Fruit fly (Drosophila melanogaster) whole organism, embryonic: ENCODE results near the gene mei-P26.

Source experiments
- Aef1 ChIP-seq: fragments of 200-800 bp; sonication (Bioruptor generic); IDR thresholded peaks from 3 replicates; pipeline ENCODE4 v1.3.6; 2022; ENCODE audit warnings: missing biosample characterization, missing genetic modification characterization
- Atf-2 ChIP-seq: fragments of 200-800 bp; sonication (Bioruptor generic); optimal IDR thresholded peaks from 2 replicates; lab custom pipeline; 2016; ENCODE audit warnings: missing biosample characterization, missing genetic modification characterization
- BtbVII ChIP-seq: fragments of 200-800 bp; sonication (Bioruptor generic); optimal IDR thresholded peaks from 3 replicates; lab custom pipeline; 2017; ENCODE audit warnings: missing biosample characterization, mild to moderate bottlenecking, missing genetic modification characterization
- CG10267 ChIP-seq: fragments of 200-800 bp; sonication (Bioruptor generic); optimal IDR thresholded peaks from 2 replicates; lab custom pipeline; 2018; ENCODE audit warnings: missing biosample characterization, mild to moderate bottlenecking, missing genetic modification characterization, moderate library complexity
- CG10543 ChIP-seq: fragments of 200-800 bp; sonication (Bioruptor generic); optimal IDR thresholded peaks from 3 replicates; lab custom pipeline; 2017; ENCODE audit warnings: missing biosample characterization, mild to moderate bottlenecking, missing genetic modification characterization, moderate library complexity
- CG10654 ChIP-seq: fragments of 200-800 bp; sonication (Bioruptor generic); optimal IDR thresholded peaks from 2 replicates; lab custom pipeline; 2016; ENCODE audit warnings: missing biosample characterization, missing genetic modification characterization
- CG10959 ChIP-seq: fragments of 200-800 bp; sonication (Bioruptor generic); IDR thresholded peaks from 2 replicates; pipeline ENCODE4 v1.3.6; 2022; ENCODE audit warnings: missing biosample characterization, missing genetic modification characterization
- CG11504 ChIP-seq: fragments of 200-800 bp; sonication (Bioruptor generic); optimal IDR thresholded peaks from 3 replicates; lab custom pipeline; 2019; ENCODE audit warnings: missing biosample characterization, mild to moderate bottlenecking, missing genetic modification characterization, moderate library complexity
- CG13894 ChIP-seq: fragments of 200-800 bp; sonication (Bioruptor generic); optimal IDR thresholded peaks from 3 replicates; lab custom pipeline; 2018; ENCODE audit warnings: missing biosample characterization, mild to moderate bottlenecking, missing genetic modification characterization, moderate library complexity
- CG14667 ChIP-seq: fragments of 200-800 bp; sonication (Bioruptor generic); IDR thresholded peaks from 2 replicates; pipeline ENCODE4 v1.3.6; 2022; ENCODE audit warnings: missing biosample characterization, missing genetic modification characterization
- CG15514 ChIP-seq: fragments of 200-800 bp; sonication (Bioruptor generic); optimal IDR thresholded peaks from 3 replicates; lab custom pipeline; 2017; ENCODE audit warnings: missing biosample characterization, missing genetic modification characterization, mild to moderate bottlenecking, moderate library complexity, missing genetic modification reagents
- CG18476 ChIP-seq: fragments of 200-800 bp; sonication (Bioruptor generic); optimal IDR thresholded peaks from 2 replicates; lab custom pipeline; 2016; ENCODE audit warnings: missing biosample characterization, mild to moderate bottlenecking, missing genetic modification characterization
- CG2116 ChIP-seq: fragments of 200-800 bp; sonication (Bioruptor generic); optimal IDR thresholded peaks from 3 replicates; lab custom pipeline; 2018; ENCODE audit warnings: missing biosample characterization, mild to moderate bottlenecking, missing genetic modification characterization
- CG2712 ChIP-seq: fragments of 200-800 bp; optimal IDR thresholded peaks from 3 replicates; lab custom pipeline; 2019; ENCODE audit warnings: missing biosample characterization, mild to moderate bottlenecking, missing genetic modification characterization, moderate library complexity
- CG31365 ChIP-seq: fragments of 200-800 bp; sonication (Bioruptor generic); optimal IDR thresholded peaks from 2 replicates; lab custom pipeline; 2018; ENCODE audit warnings: missing biosample characterization, mild to moderate bottlenecking, missing genetic modification characterization
- CG34224 ChIP-seq: fragments of 200-800 bp; sonication (Bioruptor generic); IDR thresholded peaks from 3 replicates; pipeline ENCODE4 v1.3.6; 2022; ENCODE audit warnings: missing biosample characterization, missing genetic modification characterization; ENCODE audit not compliant: partially characterized antibody
- CG6272 ChIP-seq: fragments of 200-800 bp; sonication (Bioruptor generic); IDR thresholded peaks from 2 replicates; pipeline ENCODE4 v1.3.6; 2022; ENCODE audit warnings: missing biosample characterization, missing genetic modification characterization
- CG6654 ChIP-seq: fragments of 200-800 bp; sonication (Bioruptor generic); optimal IDR thresholded peaks from 2 replicates; lab custom pipeline; 2017; ENCODE audit warnings: missing biosample characterization, mild to moderate bottlenecking, missing genetic modification characterization
- CG7745 ChIP-seq: fragments of 200-800 bp; sonication (Bioruptor generic); optimal IDR thresholded peaks from 2 replicates; lab custom pipeline; 2018; ENCODE audit warnings: missing biosample characterization, mild to moderate bottlenecking, missing genetic modification characterization, moderate library complexity
- CG8281 ChIP-seq: fragments of 200-800 bp; sonication (Bioruptor generic); optimal IDR thresholded peaks from 2 replicates; lab custom pipeline; 2018; ENCODE audit warnings: missing biosample characterization, mild to moderate bottlenecking, missing genetic modification characterization, moderate library complexity
- CoRest ChIP-seq: fragments of 200-800 bp; sonication (Bioruptor generic); optimal IDR thresholded peaks from 3 replicates; lab custom pipeline; 2018; ENCODE audit warnings: missing biosample characterization, mild to moderate bottlenecking, missing genetic modification characterization, moderate library complexity
- E2f1 ChIP-seq: fragments of 200-800 bp; sonication (Bioruptor generic); IDR thresholded peaks from 2 replicates; pipeline ENCODE4 v1.3.6; 2022; ENCODE audit warnings: missing biosample characterization, missing genetic modification characterization
- Ets65A ChIP-seq: fragments of 200-800 bp; sonication (Bioruptor generic); peaks from one replicate; lab custom pipeline; 2016; ENCODE audit warnings: missing biosample characterization, missing genetic modification characterization
- H2.0 ChIP-seq: fragments of 200-800 bp; sonication (Bioruptor generic); IDR thresholded peaks from 2 replicates; pipeline ENCODE4 v1.3.6; 2022; ENCODE audit warnings: missing biosample characterization, missing genetic modification characterization
- HHEX ChIP-seq: fragments of 200-800 bp; sonication (Bioruptor generic); optimal IDR thresholded peaks from 3 replicates; lab custom pipeline; 2017; ENCODE audit warnings: missing biosample characterization, mild to moderate bottlenecking, missing genetic modification characterization, missing genetic modification reagents
- HLHmδ ChIP-seq: fragments of 200-800 bp; sonication (Bioruptor generic); optimal IDR thresholded peaks from 2 replicates; lab custom pipeline; 2018; ENCODE audit warnings: missing biosample characterization, mild to moderate bottlenecking, missing genetic modification characterization, moderate library complexity
- Hr3 ChIP-seq: fragments of 200-800 bp; sonication (Bioruptor generic); optimal IDR thresholded peaks from 3 replicates; lab custom pipeline; 2016; ENCODE audit warnings: missing biosample characterization, missing genetic modification characterization
- Lim3 ChIP-seq: fragments of 200-800 bp; sonication (Bioruptor generic); IDR thresholded peaks from 2 replicates; pipeline ENCODE4 v1.3.6; 2022; ENCODE audit warnings: missing biosample characterization, missing genetic modification characterization
- Myb ChIP-seq: fragments of 200-800 bp; sonication (Bioruptor generic); optimal IDR thresholded peaks from 2 replicates; lab custom pipeline; 2016; ENCODE audit warnings: missing biosample characterization, missing genetic modification characterization
- Nf-YC ChIP-seq: fragments of 200-800 bp; optimal IDR thresholded peaks from 3 replicates; lab custom pipeline; 2019; ENCODE audit warnings: missing biosample characterization, mild to moderate bottlenecking, missing genetic modification characterization, moderate library complexity
- Oli ChIP-seq: fragments of 200-800 bp; sonication (Bioruptor generic); optimal IDR thresholded peaks from 2 replicates; lab custom pipeline; 2018; ENCODE audit warnings: missing biosample characterization, mild to moderate bottlenecking, missing genetic modification characterization, moderate library complexity
- Sry-β ChIP-seq: fragments of 200-800 bp; sonication (Bioruptor generic); optimal IDR thresholded peaks from 2 replicates; lab custom pipeline; 2018; ENCODE audit warnings: missing biosample characterization, mild to moderate bottlenecking, missing genetic modification characterization, moderate library complexity
- abd-A ChIP-seq: fragments of 200-800 bp; sonication (Bioruptor generic); optimal IDR thresholded peaks from 3 replicates; lab custom pipeline; 2019; ENCODE audit warnings: missing biosample characterization, mild to moderate bottlenecking, missing genetic modification characterization, moderate library complexity
- dysf ChIP-seq: fragments of 200-800 bp; sonication (Bioruptor generic); IDR thresholded peaks from 3 replicates; pipeline ENCODE4 v1.3.6; 2022; ENCODE audit warnings: missing biosample characterization, missing genetic modification characterization
- esg ChIP-seq: fragments of 200-800 bp; sonication (Bioruptor generic); conservative IDR thresholded peaks from 2 replicates; pipeline ENCODE4 v1.3.6; 2022; ENCODE audit warnings: missing biosample characterization, missing genetic modification characterization
- exex ChIP-seq: fragments of 200-800 bp; sonication (Bioruptor generic); optimal IDR thresholded peaks from 4 replicates; lab custom pipeline; 2018; ENCODE audit warnings: missing biosample characterization, mild to moderate bottlenecking, missing genetic modification characterization, moderate library complexity
- hb ChIP-seq: fragments of 200-800 bp; sonication (Bioruptor generic); IDR thresholded peaks from 3 replicates; pipeline ENCODE4 v1.3.6; 2022; ENCODE audit warnings: missing biosample characterization, missing genetic modification characterization; ENCODE audit not compliant: partially characterized antibody
- jigr1 ChIP-seq: fragments of 200-800 bp; sonication (Bioruptor generic); IDR thresholded peaks from 3 replicates; pipeline ENCODE4 v1.3.6; 2022; ENCODE audit warnings: missing biosample characterization, missing genetic modification characterization
- kah ChIP-seq: fragments of 200-800 bp; sonication (Bioruptor generic); optimal IDR thresholded peaks from 2 replicates; lab custom pipeline; 2018; ENCODE audit warnings: missing biosample characterization, mild to moderate bottlenecking, missing genetic modification characterization
- knrl ChIP-seq: fragments of 200-800 bp; sonication (Bioruptor generic); IDR thresholded peaks from 3 replicates; pipeline ENCODE4 v1.3.6; 2022; ENCODE audit warnings: missing biosample characterization, missing genetic modification characterization; ENCODE audit not compliant: partially characterized antibody
- lbe ChIP-seq: fragments of 200-800 bp; sonication (Bioruptor generic); optimal IDR thresholded peaks from 2 replicates; lab custom pipeline; 2016; ENCODE audit warnings: missing biosample characterization, mild to moderate bottlenecking, missing genetic modification characterization
- maf-S ChIP-seq: fragments of 200-800 bp; sonication (Bioruptor generic); optimal IDR thresholded peaks from 2 replicates; lab custom pipeline; 2016; ENCODE audit warnings: missing biosample characterization, missing genetic modification characterization
- pan ChIP-seq, 4 experiments: fragments of >200 bp in 3 of 4; fragments of 200-800 bp in 1 of 4; sonication (Bioruptor generic) in 1 of 4; optimal IDR thresholded peaks in 3 of 4; IDR thresholded peaks in 1 of 4; 2 replicates each; pipeline versions ENCODE4 v1.3.6 to Lab custom; 2017 to 2022; ENCODE audit warnings: missing biosample characterization in 2 of 4, missing genetic modification characterization in 2 of 4, mixed read lengths in 1 of 4
- prd ChIP-seq, 3 experiments: fragments of >200 bp in 2 of 3; fragments of 200-800 bp in 1 of 3; sonication (Bioruptor generic) in 1 of 3; optimal IDR thresholded peaks in 2 of 3; IDR thresholded peaks in 1 of 3; 2 replicates in 2 of 3; 3 replicates in 1 of 3; pipeline versions ENCODE4 v1.3.6 to Lab custom; 2017 to 2022; ENCODE audit warnings: missing biosample characterization in 1 of 3, missing genetic modification characterization in 1 of 3
- psq ChIP-seq: fragments of 200-800 bp; sonication (Bioruptor generic); optimal IDR thresholded peaks from 2 replicates; lab custom pipeline; 2017; ENCODE audit warnings: missing biosample characterization, missing genetic modification characterization
- ranshi ChIP-seq: fragments of 200-800 bp; sonication (Bioruptor generic); IDR thresholded peaks from 2 replicates; pipeline ENCODE4 v1.3.6; 2022; ENCODE audit warnings: missing biosample characterization, missing genetic modification characterization
- schlank ChIP-seq: fragments of 200-800 bp; sonication (Bioruptor generic); optimal IDR thresholded peaks from 2 replicates; lab custom pipeline; 2018; ENCODE audit warnings: missing biosample characterization, mild to moderate bottlenecking, missing genetic modification characterization
- stc ChIP-seq: fragments of 200-800 bp; sonication (Bioruptor generic); IDR thresholded peaks from 2 replicates; pipeline ENCODE4 v1.3.6; 2022; ENCODE audit warnings: missing biosample characterization, missing genetic modification characterization
- tap ChIP-seq: fragments of 200-800 bp; optimal IDR thresholded peaks from 3 replicates; lab custom pipeline; 2019; ENCODE audit warnings: missing biosample characterization, mild to moderate bottlenecking, missing genetic modification characterization, moderate library complexity
- yki ChIP-seq: fragments of >200 bp; optimal IDR thresholded peaks from 3 replicates; lab custom pipeline; 2018
- zf30C ChIP-seq: fragments of 200-800 bp; sonication (Bioruptor generic); optimal IDR thresholded peaks from 3 replicates; lab custom pipeline; 2018; ENCODE audit warnings: missing biosample characterization, mild to moderate bottlenecking, missing genetic modification characterization

Gene mei-P26

DNA sequence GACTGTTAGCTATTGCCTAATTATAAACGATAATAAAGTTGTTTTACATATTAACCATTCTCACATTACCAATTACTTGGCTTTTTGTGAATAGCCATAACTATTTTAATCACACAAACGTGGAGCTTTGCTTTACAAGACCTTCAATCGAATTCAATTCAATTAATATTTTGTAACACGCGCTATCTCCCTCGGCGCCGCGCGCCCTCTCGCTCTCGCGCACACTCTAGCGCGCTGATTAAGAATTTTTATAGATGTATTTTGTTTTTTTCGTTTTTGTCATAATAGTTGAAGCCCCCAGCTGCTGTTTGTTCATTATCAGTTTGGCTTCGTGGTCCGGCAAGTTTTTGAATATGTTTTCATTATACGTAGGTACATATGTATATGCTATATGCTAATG lies 38.0 kb downstream of the mei-P26 start (continued):
- TF ChIP-seq CG31365 (tag; lab: Kevin White, UChicago) (no peak), CoRest (tag; lab: Kevin White, UChicago) (no peak), ranshi (GFP tag; lab: Robert Waterston, UW) (no peak), HHEX (GFP tag; lab: Kevin White, UChicago) (no peak), kah (GFP tag; lab: Kevin White, UChicago) (no peak), CG2712 (tag; lab: Kevin White, UChicago) (no peak), zf30C (GFP tag; lab: Kevin White, UChicago) (no peak), dysf (GFP tag; lab: Robert Waterston, UW) (no peak), CG18476 (GFP tag; lab: Kevin White, UChicago) (no peak), stc (GFP tag; lab: Robert Waterston, UW) (no peak), Myb (GFP tag; lab: Kevin White, UChicago) (no peak), E2f1 (no peak), maf-S (GFP tag; lab: Kevin White, UChicago) (no peak), Sry-β (no peak), HLHmδ (GFP tag; lab: Kevin White, UChicago) (no peak), CG10267 (tag; lab: Kevin White, UChicago) (no peak), CG8281 (no peak), Lim3 (peak; percentile 55; the same call in 1 of the 2 replicates), CG15514 (GFP tag; lab: Kevin White, UChicago) (peak; percentile 19), psq (GFP tag; lab: Kevin White, UChicago) (no peak), CG10959 (no peak), Oli (no peak), Ets65A (no peak), CG10654 (GFP tag; lab: Kevin White, UChicago) (no peak), hb (GFP tag; lab: Robert Waterston, UW) (no peak), esg (GFP tag; lab: Robert Waterston, UW) (no peak), exex (tag; lab: Kevin White, UChicago) (peak; percentile 85), yki (lab: Kevin White, UChicago) (no peak), CG14667 (GFP tag; lab: Robert Waterston, UW) (no peak), CG2116 (GFP tag; lab: Kevin White, UChicago) (no peak), CG7745 (tag; lab: Kevin White, UChicago) (no peak), CG6654 (no peak), prd (optimal IDR thresholded peaks at IDR 0.05; lab: Kevin White, UChicago) (no peak), prd (GFP tag; IDR thresholded peaks at IDR 0.05; lab: Robert Waterston, UW) (no peak), Nf-YC (no peak), CG34224 (GFP tag; lab: Robert Waterston, UW) (no peak), schlank (tag; lab: Kevin White, UChicago) (no peak), CG6272 (GFP tag; lab: Robert Waterston, UW) (no peak), Aef1 (GFP tag; lab: Robert Waterston, UW) (no peak), CG10543 (peak; percentile 19), CG13894 (peak; percentile 1), BtbVII (GFP tag; lab: Kevin White, UChicago) (no peak), CG11504 (no peak), lbe (no peak), H2.0 (GFP tag; lab: Robert Waterston, UW) (no peak), knrl (GFP tag; lab: Robert Waterston, UW) (no peak), pan (optimal IDR thresholded peaks at IDR 0.05; lab: Kevin White, UChicago) (no peak), pan (GFP tag; optimal IDR thresholded peaks at IDR 0.05 in 1 of 2, IDR thresholded peaks at IDR 0.05 in 1 of 2) (no peak), Atf-2 (GFP tag; lab: Kevin White, UChicago) (no peak), tap (no peak), abd-A (peak; percentile 89), jigr1 (no peak), Hr3 (no peak)
